Fruit fly (Drosophila melanogaster): ENCODE measurements around the gene Alg10.

Gene Alg10

DNA sequence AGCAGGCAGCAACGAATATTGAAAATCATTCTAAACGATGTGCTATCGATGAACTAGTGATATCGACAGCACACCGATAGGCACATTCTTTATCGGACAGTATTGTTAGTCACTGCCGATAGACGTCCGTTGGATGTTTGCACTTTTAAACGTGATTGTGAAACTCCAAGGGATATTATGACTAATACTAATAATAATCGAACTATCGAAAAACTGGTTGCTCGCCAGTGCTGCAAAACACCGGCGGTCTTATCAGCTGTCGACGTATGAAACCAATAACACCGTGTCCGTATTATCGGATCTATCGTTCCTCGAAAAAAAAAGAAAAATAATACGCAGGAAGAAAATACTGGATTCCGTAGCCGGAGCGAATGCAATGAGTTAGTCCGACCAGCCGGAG is 45.7 kb downstream of the Alg10 start, which contains the start of the genes Ube3a and CG7600 (continued):
- TF ChIP-seq CG13287 (GFP tag; IDR thresholded peaks at IDR 0.05; ENCODE audit: partially characterized antibody) (peak; percentile 100), CG42726 (GFP tag; IDR thresholded peaks at IDR 0.05; ENCODE audit: partially characterized antibody) (peak; percentile 91; the same call in 1 of the 2 replicates), trh (GFP tag; optimal IDR thresholded peaks at IDR 0.05) (no peak), vvl (GFP tag; IDR thresholded peaks at IDR 0.05) (peak; percentile 28; the same call in 1 of the 2 replicates), usp (GFP tag; optimal IDR thresholded peaks at IDR 0.05) (no peak), Adf1 (GFP tag; IDR thresholded peaks at IDR 0.05) (peak; percentile 46; the same call in 1 of the 2 replicates), stwl (tag; optimal IDR thresholded peaks at IDR 0.05) (peak; percentile 99), mirr (GFP tag; optimal IDR thresholded peaks at IDR 0.05) (peak; percentile 86), CG2889 (GFP tag; IDR thresholded peaks at IDR 0.05) (no peak), HLH3B (GFP tag; IDR thresholded peaks at IDR 0.05) (no peak), CG13123 (GFP tag; optimal IDR thresholded peaks at IDR 0.05) (no peak), her (GFP tag; optimal IDR thresholded peaks at IDR 0.05) (peak; percentile 50), ERR (GFP tag; optimal IDR thresholded peaks at IDR 0.05) (no peak), fru (optimal IDR thresholded peaks at IDR 0.05) (no peak), CG16779 (GFP tag; IDR thresholded peaks at IDR 0.05) (no peak), Dll (GFP tag; IDR thresholded peaks at IDR 0.05; ENCODE audit: partially characterized antibody) (peak; percentile 98), Jarid2 (GFP tag; optimal IDR thresholded peaks at IDR 0.05) (no peak), CG11398 (GFP tag; optimal IDR thresholded peaks at IDR 0.05) (no peak), CG8478 (optimal IDR thresholded peaks at IDR 0.05) (no peak), CG3407 (GFP tag; optimal IDR thresholded peaks at IDR 0.05) (no peak), btn (GFP tag; optimal IDR thresholded peaks at IDR 0.05) (no peak), CG8388 (GFP tag; optimal IDR thresholded peaks at IDR 0.05) (no peak), CG32772 (GFP tag; IDR thresholded peaks at IDR 0.05) (no peak), CG1792 (GFP tag; optimal IDR thresholded peaks at IDR 0.05) (no peak), Bteb2 (GFP tag; optimal IDR thresholded peaks at IDR 0.05) (peak; percentile 54), gro (GFP tag; optimal IDR thresholded peaks at IDR 0.05) (peak; percentile 63), CG1832 (GFP tag; optimal IDR thresholded peaks at IDR 0.05) (no peak), ftz-f1 (GFP tag; optimal IDR thresholded peaks at IDR 0.05) (peak; percentile 33), CHES-1-like (GFP tag; optimal IDR thresholded peaks at IDR 0.05) (peak; percentile 54), Hr39 (optimal IDR thresholded peaks at IDR 0.05) (no peak), Sox100B (GFP tag; optimal IDR thresholded peaks at IDR 0.05) (no peak), E2f1 (GFP tag; IDR thresholded peaks at IDR 0.05) (no peak; the same call in 1 of the 2 replicates), Hey (tag; optimal IDR thresholded peaks at IDR 0.05) (no peak), CG10462 (GFP tag; optimal IDR thresholded peaks at IDR 0.05) (no peak), CG17328 (GFP tag; IDR thresholded peaks at IDR 0.05) (no peak), emc (GFP tag; optimal IDR thresholded peaks at IDR 0.05) (no peak), ind (GFP tag; optimal IDR thresholded peaks at IDR 0.05) (no peak), sd (tag; optimal IDR thresholded peaks at IDR 0.05) (peak; percentile 84), ATbp (GFP tag; optimal IDR thresholded peaks at IDR 0.05) (no peak), CG6765 (GFP tag; optimal IDR thresholded peaks at IDR 0.05) (no peak), esg (GFP tag; conservative IDR thresholded peaks at IDR 0.05) (no peak), CG17802 (tag; optimal IDR thresholded peaks at IDR 0.05) (no peak), slbo (GFP tag; IDR thresholded peaks at IDR 0.05) (peak; percentile 59), az2 (GFP tag; optimal IDR thresholded peaks at IDR 0.05) (no peak), CG15601 (tag; optimal IDR thresholded peaks at IDR 0.05) (peak; percentile 56), CG15479 (GFP tag; optimal IDR thresholded peaks at IDR 0.05) (no peak), repo (GFP tag; optimal IDR thresholded peaks at IDR 0.05) (no peak), Hr51 (GFP tag; optimal IDR thresholded peaks at IDR 0.05) (peak; percentile 5 to 33), gem (tag; optimal IDR thresholded peaks at IDR 0.05) (peak; percentile 20), zfh2 (GFP tag; optimal IDR thresholded peaks at IDR 0.05) (peak; percentile 40), zfh1 (GFP tag; IDR thresholded peaks at IDR 0.05) (no peak), pnt (GFP tag; optimal IDR thresholded peaks at IDR 0.05) (no peak), grau (tag; optimal IDR thresholded peaks at IDR 0.05) (peak; percentile 53)

All from whole organism, embryonic.